ENCODE assay signal across 1 fruit fly cellular context in genomic region chrX:18515988-18516541, dm6.
TF ChIP-seq lines count a peak whose summit lies in the region.

No protein-coding gene starts in this region.

TF ChIP-seq in whole organism, embryonic, 481 proteins besides CTCF, POLR2A, EP300 and RAD21 (continued from another document and continues in another):
- TF ChIP-seq cad (GFP tag; optimal IDR thresholded peaks at IDR 0.05; lab: Kevin White, UChicago) (no peak), CG10366 (GFP tag; IDR thresholded peaks at IDR 0.05; lab: Robert Waterston, UW) (no peak), psq (GFP tag; optimal IDR thresholded peaks at IDR 0.05; lab: Kevin White, UChicago) (no peak), repo (GFP tag; optimal IDR thresholded peaks at IDR 0.05; lab: Kevin White, UChicago) (no peak), CG13123 (GFP tag; optimal IDR thresholded peaks at IDR 0.05; lab: Kevin White, UChicago) (no peak), shn (GFP tag; optimal IDR thresholded peaks at IDR 0.05; lab: Kevin White, UChicago) (peak; percentile 12), HLH4C (GFP tag; IDR thresholded peaks at IDR 0.05; lab: Robert Waterston, UW; ENCODE audit: partially characterized antibody) (no peak), CG1602 (GFP tag; optimal IDR thresholded peaks at IDR 0.05; lab: Kevin White, UChicago) (no peak), trem (tag; optimal IDR thresholded peaks at IDR 0.05; lab: Kevin White, UChicago) (no peak), CG11723 (GFP tag; optimal IDR thresholded peaks at IDR 0.05; lab: Kevin White, UChicago) (no peak), pho (GFP tag; optimal IDR thresholded peaks at IDR 0.05; lab: Kevin White, UChicago) (no peak), sens (GFP tag; lab: Kevin White, UChicago) (peak; percentile 85), CG17385 (GFP tag; optimal IDR thresholded peaks at IDR 0.05; lab: Kevin White, UChicago) (peak; percentile 10), CG7372 (GFP tag; IDR thresholded peaks at IDR 0.05; lab: Robert Waterston, UW) (no peak), CHES-1-like (GFP tag; optimal IDR thresholded peaks at IDR 0.05; lab: Kevin White, UChicago) (no peak), YL-1 (GFP tag; optimal IDR thresholded peaks at IDR 0.05; lab: Kevin White, UChicago) (no peak), Xrp1 (GFP tag; IDR thresholded peaks at IDR 0.05; lab: Robert Waterston, UW) (no peak), CG5245 (GFP tag; optimal IDR thresholded peaks at IDR 0.05; lab: Kevin White, UChicago) (no peak), Taf1 (GFP tag; IDR thresholded peaks at IDR 0.05; lab: Robert Waterston, UW) (no peak), Dad (GFP tag; optimal IDR thresholded peaks at IDR 0.05; lab: Kevin White, UChicago) (no peak), CG11398 (GFP tag; optimal IDR thresholded peaks at IDR 0.05; lab: Kevin White, UChicago) (no peak), CG18262 (tag; optimal IDR thresholded peaks at IDR 0.05; lab: Kevin White, UChicago) (peak; percentile 35), CG12104 (GFP tag; optimal IDR thresholded peaks at IDR 0.05; lab: Kevin White, UChicago) (no peak), Sin3A (optimal IDR thresholded peaks at IDR 0.05; lab: Kevin White, UChicago) (no peak), run (tag; optimal IDR thresholded peaks at IDR 0.05; lab: Kevin White, UChicago) (no peak), zfh2 (GFP tag; optimal IDR thresholded peaks at IDR 0.05; lab: Kevin White, UChicago) (no peak), slbo (GFP tag; IDR thresholded peaks at IDR 0.05; lab: Robert Waterston, UW) (peak; percentile 45; the same call in 1 of the 2 replicates), CG9215 (GFP tag; IDR thresholded peaks at IDR 0.05; lab: Robert Waterston, UW) (no peak), CG17568 (GFP tag; optimal IDR thresholded peaks at IDR 0.05; lab: Kevin White, UChicago) (no peak), tio (GFP tag; optimal IDR thresholded peaks at IDR 0.05; lab: Kevin White, UChicago) (peak; percentile 3), CG15011 (GFP tag; optimal IDR thresholded peaks at IDR 0.05; lab: Kevin White, UChicago) (no peak), hbn (GFP tag; IDR thresholded peaks at IDR 0.05; lab: Robert Waterston, UW; ENCODE audit: partially characterized antibody) (no peak), az2 (GFP tag; optimal IDR thresholded peaks at IDR 0.05; lab: Kevin White, UChicago) (no peak), wdn (GFP tag; IDR thresholded peaks at IDR 0.05; lab: Robert Waterston, UW) (no peak), CG12769 (tag; optimal IDR thresholded peaks at IDR 0.05; lab: Kevin White, UChicago) (peak; percentile 13), CG10321 (GFP tag; IDR thresholded peaks at IDR 0.05; lab: Robert Waterston, UW) (peak; percentile 91), Awh (GFP tag; IDR thresholded peaks at IDR 0.05; lab: Robert Waterston, UW) (no peak), CG11560 (tag; IDR thresholded peaks at IDR 0.05; lab: Robert Waterston, UW) (no peak), H15 (GFP tag; IDR thresholded peaks at IDR 0.05; lab: Robert Waterston, UW) (no peak), sug (tag; optimal IDR thresholded peaks at IDR 0.05; lab: Kevin White, UChicago) (peak; percentile 46), CG18599 (GFP tag; optimal IDR thresholded peaks at IDR 0.05; lab: Kevin White, UChicago) (no peak), CG8944 (GFP tag; optimal IDR thresholded peaks at IDR 0.05; lab: Kevin White, UChicago) (no peak), bigmax (GFP tag; optimal IDR thresholded peaks at IDR 0.05; lab: Kevin White, UChicago) (no peak), CG15073 (GFP tag; optimal IDR thresholded peaks at IDR 0.05; lab: Kevin White, UChicago) (no peak), CG11093 (GFP tag; IDR thresholded peaks at IDR 0.05; lab: Robert Waterston, UW) (no peak), CG17328 (GFP tag; IDR thresholded peaks at IDR 0.05; lab: Robert Waterston, UW) (no peak), CG17361 (GFP tag; IDR thresholded peaks at IDR 0.05; lab: Robert Waterston, UW) (peak; percentile 34; the same call in 1 of the 3 replicates), Fer2 (tag; optimal IDR thresholded peaks at IDR 0.05; lab: Kevin White, UChicago) (no peak), nmo (GFP tag; optimal IDR thresholded peaks at IDR 0.05; lab: Kevin White, UChicago) (peak; percentile 6), HLH54F (GFP tag; optimal IDR thresholded peaks at IDR 0.05; lab: Kevin White, UChicago) (peak; percentile 23), CoRest (tag; optimal IDR thresholded peaks at IDR 0.05; lab: Kevin White, UChicago) (peak; percentile 43), unpg (GFP tag; optimal IDR thresholded peaks at IDR 0.05; lab: Kevin White, UChicago) (peak; percentile 0), Six4 (GFP tag; optimal IDR thresholded peaks at IDR 0.05; lab: Kevin White, UChicago) (peak; percentile 20), CG1647 (GFP tag; optimal IDR thresholded peaks at IDR 0.05; lab: Kevin White, UChicago) (no peak), ab (GFP tag; optimal IDR thresholded peaks at IDR 0.05; lab: Kevin White, UChicago) (no peak), CG15514 (GFP tag; optimal IDR thresholded peaks at IDR 0.05; lab: Kevin White, UChicago) (peak; percentile 1), stc (GFP tag; IDR thresholded peaks at IDR 0.05; lab: Robert Waterston, UW) (no peak), sisA (GFP tag; IDR thresholded peaks at IDR 0.05; lab: Robert Waterston, UW) (0 out of 2 replicates have a peak, but pooled peaks have one; percentile 4), Hsf (GFP tag; optimal IDR thresholded peaks at IDR 0.05; lab: Kevin White, UChicago) (no peak), Hr78 (GFP tag; optimal IDR thresholded peaks at IDR 0.05; lab: Kevin White, UChicago) (no peak), Bgb (GFP tag; IDR thresholded peaks at IDR 0.05; lab: Robert Waterston, UW; ENCODE audit: partially characterized antibody) (no peak), tin (GFP tag; optimal IDR thresholded peaks at IDR 0.05; lab: Kevin White, UChicago) (no peak), Ets65A (GFP tag; lab: Kevin White, UChicago) (peak; percentile 58), ttk (GFP tag; IDR thresholded peaks at IDR 0.05; lab: Robert Waterston, UW) (no peak), Ada2b (GFP tag; IDR thresholded peaks at IDR 0.05; lab: Robert Waterston, UW) (peak; percentile 22; the same call in 1 of the 2 replicates), ATbp (GFP tag; optimal IDR thresholded peaks at IDR 0.05; lab: Kevin White, UChicago) (no peak), CG8359 (GFP tag; optimal IDR thresholded peaks at IDR 0.05; lab: Kevin White, UChicago; ENCODE audit: borderline replicate concordance) (no peak), CG7839 (tag; optimal IDR thresholded peaks at IDR 0.05; lab: Kevin White, UChicago) (no peak), Drgx (GFP tag; IDR thresholded peaks at IDR 0.05; lab: Robert Waterston, UW) (no peak), CG9932 (GFP tag; IDR thresholded peaks at IDR 0.05; lab: Robert Waterston, UW) (peak; percentile 53; the same call in 1 of the 2 replicates), ato (GFP tag; IDR thresholded peaks at IDR 0.05; lab: Robert Waterston, UW; ENCODE audit: partially characterized antibody) (no peak), jumu (GFP tag; optimal IDR thresholded peaks at IDR 0.05; lab: Kevin White, UChicago) (no peak), CG15601 (tag; optimal IDR thresholded peaks at IDR 0.05; lab: Kevin White, UChicago) (no peak), CG8765 (GFP tag; IDR thresholded peaks at IDR 0.05; lab: Robert Waterston, UW) (no peak), CG8478 (optimal IDR thresholded peaks at IDR 0.05; lab: Kevin White, UChicago) (no peak), Rx (GFP tag; IDR thresholded peaks at IDR 0.05; lab: Robert Waterston, UW) (no peak), CG12659 (GFP tag; optimal IDR thresholded peaks at IDR 0.05; lab: Kevin White, UChicago) (peak; percentile 7), CG1233 (GFP tag; optimal IDR thresholded peaks at IDR 0.05; lab: Kevin White, UChicago) (peak; percentile 12), CG4282 (GFP tag; optimal IDR thresholded peaks at IDR 0.05; lab: Kevin White, UChicago) (peak; percentile 35), Hey (tag; optimal IDR thresholded peaks at IDR 0.05; lab: Kevin White, UChicago) (no peak), CG6175 (GFP tag; IDR thresholded peaks at IDR 0.05; lab: Robert Waterston, UW) (peak; percentile 21; the same call in 1 of the 3 replicates), tap (tag; optimal IDR thresholded peaks at IDR 0.05; lab: Kevin White, UChicago) (no peak), luna (GFP tag; optimal IDR thresholded peaks at IDR 0.05; lab: Kevin White, UChicago) (no peak), al (GFP tag; IDR thresholded peaks at IDR 0.05; lab: Robert Waterston, UW) (no peak), CG2120 (GFP tag; optimal IDR thresholded peaks at IDR 0.05; lab: Kevin White, UChicago) (peak; percentile 52), sd (tag; optimal IDR thresholded peaks at IDR 0.05; lab: Kevin White, UChicago) (peak; percentile 28), Dbx (GFP tag; IDR thresholded peaks at IDR 0.05; lab: Robert Waterston, UW) (no peak), lmd (GFP tag; IDR thresholded peaks at IDR 0.05; lab: Robert Waterston, UW) (peak; percentile 23; the same call in 1 of the 2 replicates), pnt (GFP tag; optimal IDR thresholded peaks at IDR 0.05; lab: Kevin White, UChicago) (no peak), Sry-δ (GFP tag; optimal IDR thresholded peaks at IDR 0.05; lab: Kevin White, UChicago) (peak; percentile 6), btn (GFP tag; optimal IDR thresholded peaks at IDR 0.05; lab: Kevin White, UChicago) (no peak), CG11504 (tag; optimal IDR thresholded peaks at IDR 0.05; lab: Kevin White, UChicago) (peak; percentile 32), CG16813 (GFP tag; IDR thresholded peaks at IDR 0.05; lab: Robert Waterston, UW; ENCODE audit: partially characterized antibody) (no peak), sob (GFP tag; IDR thresholded peaks at IDR 0.05; lab: Robert Waterston, UW) (no peak), cato (GFP tag; optimal IDR thresholded peaks at IDR 0.05; lab: Kevin White, UChicago; ENCODE audit: borderline replicate concordance) (no peak), TFAM (GFP tag; optimal IDR thresholded peaks at IDR 0.05; lab: Kevin White, UChicago) (no peak), Gsc (GFP tag; IDR thresholded peaks at IDR 0.05; lab: Robert Waterston, UW) (no peak), en (GFP tag; optimal IDR thresholded peaks at IDR 0.05; lab: Kevin White, UChicago) (no peak), amos (GFP tag; IDR thresholded peaks at IDR 0.05; lab: Robert Waterston, UW; ENCODE audit: partially characterized antibody) (peak; percentile 13; the same call in 1 of the 2 replicates), CG31388 (GFP tag; optimal IDR thresholded peaks at IDR 0.05; lab: Kevin White, UChicago) (no peak), bsh (GFP tag; optimal IDR thresholded peaks at IDR 0.05; lab: Kevin White, UChicago) (no peak), CG34376 (GFP tag; optimal IDR thresholded peaks at IDR 0.05; lab: Kevin White, UChicago) (no peak), CG14050 (GFP tag; IDR thresholded peaks at IDR 0.05; lab: Robert Waterston, UW) (no peak), Dip3 (GFP tag; optimal IDR thresholded peaks at IDR 0.05; lab: Kevin White, UChicago) (no peak), CG17186 (GFP tag; optimal IDR thresholded peaks at IDR 0.05; lab: Kevin White, UChicago) (no peak), D19B (GFP tag; optimal IDR thresholded peaks at IDR 0.05; lab: Kevin White, UChicago) (no peak), CG3726 (GFP tag; IDR thresholded peaks at IDR 0.05; lab: Robert Waterston, UW) (no peak), CG34422 (GFP tag; IDR thresholded peaks at IDR 0.05; lab: Robert Waterston, UW) (0 out of 3 replicates have a peak, but pooled peaks have one; percentile 6), gt (GFP tag; IDR thresholded peaks at IDR 0.05; lab: Robert Waterston, UW) (no peak), CG6683 (GFP tag; optimal IDR thresholded peaks at IDR 0.05; lab: Kevin White, UChicago) (no peak), jing (GFP tag; optimal IDR thresholded peaks at IDR 0.05; lab: Kevin White, UChicago) (no peak), CG10959 (GFP tag; IDR thresholded peaks at IDR 0.05; lab: Robert Waterston, UW) (no peak), nau (GFP tag; optimal IDR thresholded peaks at IDR 0.05; lab: Kevin White, UChicago) (no peak), ap (GFP tag; IDR thresholded peaks at IDR 0.05; lab: Robert Waterston, UW) (no peak), CG3163 (GFP tag; optimal IDR thresholded peaks at IDR 0.05; lab: Kevin White, UChicago) (no peak), Nf-YA (GFP tag; IDR thresholded peaks at IDR 0.05; lab: Robert Waterston, UW) (no peak), CG3838 (GFP tag; optimal IDR thresholded peaks at IDR 0.05; lab: Kevin White, UChicago) (no peak), gcm (GFP tag; optimal IDR thresholded peaks at IDR 0.05; lab: Kevin White, UChicago) (no peak), dan (GFP tag; IDR thresholded peaks at IDR 0.05; lab: Robert Waterston, UW) (no peak), CG10267 (tag; optimal IDR thresholded peaks at IDR 0.05; lab: Kevin White, UChicago) (peak; percentile 27), twi (tag; optimal IDR thresholded peaks at IDR 0.05; lab: Kevin White, UChicago) (no peak), mam (GFP tag; optimal IDR thresholded peaks at IDR 0.05; lab: Kevin White, UChicago) (peak; percentile 49), z (GFP tag; IDR thresholded peaks at IDR 0.05; lab: Robert Waterston, UW) (no peak), lov (optimal IDR thresholded peaks at IDR 0.05; lab: Kevin White, UChicago) (no peak), lov (GFP tag; IDR thresholded peaks at IDR 0.05; lab: Robert Waterston, UW) (no peak), CG10654 (GFP tag; optimal IDR thresholded peaks at IDR 0.05; lab: Kevin White, UChicago) (no peak), HmgD (GFP tag; optimal IDR thresholded peaks at IDR 0.05; lab: Kevin White, UChicago) (no peak), Oli (tag; optimal IDR thresholded peaks at IDR 0.05; lab: Kevin White, UChicago) (no peak), CG10274 (GFP tag; optimal IDR thresholded peaks at IDR 0.05; lab: Kevin White, UChicago) (no peak), Nf-YC (tag; optimal IDR thresholded peaks at IDR 0.05; lab: Kevin White, UChicago) (peak; percentile 22), CG2678 (tag; optimal IDR thresholded peaks at IDR 0.05; lab: Kevin White, UChicago) (peak; percentile 33), CG32532 (GFP tag; IDR thresholded peaks at IDR 0.05; lab: Robert Waterston, UW) (peak; percentile 13; the same call in 1 of the 2 replicates), hth (optimal IDR thresholded peaks at IDR 0.05; lab: Kevin White, UChicago) (no peak), Max (GFP tag; optimal IDR thresholded peaks at IDR 0.05; lab: Kevin White, UChicago) (no peak), CG31441 (GFP tag; IDR thresholded peaks at IDR 0.05; lab: Robert Waterston, UW) (no peak; the same call in 1 of the 2 replicates), sens-2 (GFP tag; IDR thresholded peaks at IDR 0.05; lab: Robert Waterston, UW) (no peak), wor (GFP tag; IDR thresholded peaks at IDR 0.05; lab: Robert Waterston, UW) (no peak)
